Fruit fly (Drosophila melanogaster) whole organism, pupa: ENCODE measurements around the gene CG33928.
A peak's percentile ranks its signal among the peaks of the same experiment; 100 is the strongest.

Source experiments
- CG10348 ChIP-seq: fragments of 200-800 bp; sonication (Bioruptor generic); IDR thresholded peaks from 2 replicates; pipeline ENCODE4 v1.3.6; 2022; ENCODE audit warnings: missing biosample characterization, missing genetic modification characterization
- CG12605 ChIP-seq: fragments of 200-800 bp; sonication (Bioruptor generic); IDR thresholded peaks from 2 replicates; pipeline ENCODE4 v1.3.6; 2022; ENCODE audit warnings: missing biosample characterization, missing genetic modification characterization
- CG13204 ChIP-seq: fragments of 200-800 bp; sonication (Bioruptor generic); optimal IDR thresholded peaks from 2 replicates; lab custom pipeline; 2018; ENCODE audit warnings: missing biosample characterization, mild to moderate bottlenecking, missing genetic modification characterization, moderate library complexity
- CG14655 ChIP-seq: fragments of 200-800 bp; sonication (Bioruptor generic); optimal IDR thresholded peaks from 3 replicates; lab custom pipeline; 2017; ENCODE audit warnings: mild to moderate bottlenecking, missing biosample characterization, missing genetic modification reagents, missing genetic modification characterization
- CG15710 ChIP-seq: fragments of 200-800 bp; sonication (Bioruptor generic); optimal IDR thresholded peaks from 2 replicates; lab custom pipeline; 2018; ENCODE audit warnings: missing biosample characterization, mild to moderate bottlenecking, missing genetic modification characterization, moderate library complexity
- CG17806 ChIP-seq: fragments of 200-800 bp; sonication (Bioruptor generic); optimal IDR thresholded peaks from 2 replicates; lab custom pipeline; 2018; ENCODE audit warnings: missing biosample characterization, mild to moderate bottlenecking, missing genetic modification characterization, moderate library complexity
- CG32121 ChIP-seq: fragments of 200-800 bp; sonication (Bioruptor generic); IDR thresholded peaks from 2 replicates; pipeline ENCODE4 v1.3.6; 2022; ENCODE audit warnings: missing biosample characterization, missing genetic modification characterization
- CG34367 ChIP-seq: fragments of 200-800 bp; sonication (Bioruptor generic); optimal IDR thresholded peaks from 2 replicates; lab custom pipeline; 2018; ENCODE audit warnings: missing biosample characterization, mild to moderate bottlenecking, missing genetic modification characterization
- CG4496 ChIP-seq: fragments of 200-800 bp; sonication (Bioruptor generic); IDR thresholded peaks from 3 replicates; pipeline ENCODE4 v1.3.6; 2022; ENCODE audit warnings: missing biosample characterization, missing genetic modification characterization
- CG8159 ChIP-seq: fragments of 200-800 bp; sonication (Bioruptor generic); optimal IDR thresholded peaks from 3 replicates; lab custom pipeline; 2018; ENCODE audit warnings: missing biosample characterization, mild to moderate bottlenecking, missing genetic modification characterization, moderate library complexity
- CG8301 ChIP-seq: fragments of 200-800 bp; sonication (Bioruptor generic); optimal IDR thresholded peaks from 2 replicates; lab custom pipeline; 2018; ENCODE audit warnings: missing biosample characterization, mild to moderate bottlenecking, missing genetic modification characterization
- CG9948 ChIP-seq: fragments of 200-800 bp; sonication (Bioruptor generic); optimal IDR thresholded peaks from 2 replicates; lab custom pipeline; 2018; ENCODE audit warnings: missing biosample characterization, mild to moderate bottlenecking, missing genetic modification characterization, moderate library complexity
- D1 ChIP-seq: fragments of 200-800 bp; sonication (Bioruptor generic); optimal IDR thresholded peaks from 2 replicates; lab custom pipeline; 2018; ENCODE audit warnings: missing biosample characterization, mild to moderate bottlenecking, missing genetic modification characterization, moderate library complexity
- EcR ChIP-seq: fragments of 200-800 bp; sonication (Bioruptor generic); optimal IDR thresholded peaks from 3 replicates; lab custom pipeline; 2019; ENCODE audit warnings: missing biosample characterization, missing genetic modification characterization, mild to moderate bottlenecking, moderate library complexity, missing genetic modification reagents
- Ets98B ChIP-seq: fragments of 200-800 bp; sonication (Bioruptor generic); IDR thresholded peaks from 2 replicates; pipeline ENCODE4 v1.3.6; 2022; ENCODE audit warnings: missing biosample characterization, missing genetic modification characterization
- Pif1A ChIP-seq: fragments of 200-800 bp; sonication (Bioruptor generic); optimal IDR thresholded peaks from 3 replicates; lab custom pipeline; 2016; ENCODE audit warnings: missing biosample characterization, missing genetic modification characterization
- Pif1B ChIP-seq: fragments of 200-800 bp; sonication (Bioruptor generic); optimal IDR thresholded peaks from 3 replicates; lab custom pipeline; 2016; ENCODE audit warnings: missing biosample characterization, missing genetic modification characterization
- Snoo ChIP-seq: fragments of 200-800 bp; sonication (Bioruptor generic); optimal IDR thresholded peaks from 3 replicates; lab custom pipeline; 2017; ENCODE audit warnings: missing biosample characterization, mild to moderate bottlenecking, missing genetic modification characterization, inconsistent platforms
- fd96Ca ChIP-seq: fragments of 200-800 bp; sonication (Bioruptor generic); IDR thresholded peaks from 3 replicates; pipeline ENCODE4 v1.3.6; 2022; ENCODE audit warnings: missing biosample characterization, missing genetic modification characterization
- gl ChIP-seq: fragments of 200-800 bp; sonication (Bioruptor generic); optimal IDR thresholded peaks from 2 replicates; lab custom pipeline; 2018; ENCODE audit warnings: missing biosample characterization, mild to moderate bottlenecking, missing genetic modification characterization
- rn ChIP-seq: fragments of 200-800 bp; sonication (Bioruptor generic); IDR thresholded peaks from 2 replicates; pipeline ENCODE4 v1.3.6; 2022; ENCODE audit warnings: missing biosample characterization, missing genetic modification characterization

The CG33928 gene

dm6 chr2L:17465915-17466677, 29.7 kb upstream of the CG33928 start:
- TF ChIP-seq CG10348 (GFP tag; lab: Robert Waterston, UW) (peak; percentile 48; the same call in 1 of the 2 replicates), CG9948 (peak; percentile 83), CG15710 (tag; lab: Kevin White, UChicago) (peak; percentile 77), CG8159 (peak; percentile 82), Pif1A (GFP tag; lab: Kevin White, UChicago) (peak; percentile 81), CG4496 (GFP tag; lab: Robert Waterston, UW) (peak; percentile 87), D1 (tag; lab: Kevin White, UChicago) (peak; percentile 53), gl (tag; lab: Kevin White, UChicago) (peak; percentile 61), fd96Ca (GFP tag; lab: Robert Waterston, UW) (peak; percentile 70; the same call in 2 of the 3 replicates), CG12605 (peak; percentile 79; the same call in 1 of the 2 replicates), CG14655 (GFP tag; lab: Kevin White, UChicago) (peak; percentile 87), rn (GFP tag; lab: Robert Waterston, UW) (peak; percentile 40; the same call in 1 of the 2 replicates), CG34367 (tag; lab: Kevin White, UChicago) (peak; percentile 82), EcR (GFP tag; lab: Kevin White, UChicago) (no peak), CG17806 (tag; lab: Kevin White, UChicago) (peak; percentile 81), Pif1B (GFP tag; lab: Kevin White, UChicago) (peak; percentile 65), CG32121 (peak; percentile 80), Snoo (tag; lab: Kevin White, UChicago) (peak; percentile 26), Ets98B (peak; percentile 86; the same call in 1 of the 2 replicates), CG8301 (peak; percentile 88), CG13204 (GFP tag; lab: Kevin White, UChicago) (no peak)

dm6 chr2L:17457944-17458343, 21.5 kb upstream of the CG33928 start, which contains the start of gene CG18563:
Gene CG18563, minus strand, starts transcription at chr2L:17458044.
- TF ChIP-seq D1 (tag; lab: Kevin White, UChicago) (no peak), CG8159 (no peak), CG34367 (tag; lab: Kevin White, UChicago) (no peak), EcR (GFP tag; lab: Kevin White, UChicago) (no peak), CG4496 (GFP tag; lab: Robert Waterston, UW) (no peak), CG15710 (tag; lab: Kevin White, UChicago) (no peak), rn (GFP tag; lab: Robert Waterston, UW) (no peak), CG9948 (no peak), Ets98B (no peak), CG32121 (no peak)

- TF ChIP-seq fd96Ca (GFP tag; lab: Robert Waterston, UW) (no peak), Pif1B (GFP tag; lab: Kevin White, UChicago) (no peak), CG15710 (tag; lab: Kevin White, UChicago) (no peak), gl (tag; lab: Kevin White, UChicago) (no peak), CG14655 (GFP tag; lab: Kevin White, UChicago) (no peak), CG4496 (GFP tag; lab: Robert Waterston, UW) (no peak), CG32121 (no peak), D1 (tag; lab: Kevin White, UChicago) (no peak), Ets98B (no peak), EcR (GFP tag; lab: Kevin White, UChicago) (no peak), rn (GFP tag; lab: Robert Waterston, UW) (no peak), CG10348 (GFP tag; lab: Robert Waterston, UW) (no peak), CG12605 (no peak)
Observed at dm6 chr2L:17455823-17456222, 19.4 kb upstream of the CG33928 start, which contains the start of gene SPH93. Gene SPH93, minus strand, starts transcription at chr2L:17455923.

dm6 chr2L:17452624-17453023, 16.2 kb upstream of the CG33928 start, which contains the start of gene CG5050:
Gene CG5050, plus strand, starts transcription at chr2L:17452924.
- TF ChIP-seq CG10348 (GFP tag; lab: Robert Waterston, UW) = no peak

dm6 chr2L:17452084-17452483, 15.7 kb upstream of the CG33928 start:
- TF ChIP-seq Snoo (tag; lab: Kevin White, UChicago) (no peak), CG4496 (GFP tag; lab: Robert Waterston, UW) (no peak), CG15710 (tag; lab: Kevin White, UChicago) (no peak)

dm6 chr2L:17450505-17451415, 14.4 kb upstream of the CG33928 start:
- peak; percentile 13; the same call in 1 of the 2 replicates for TF ChIP-seq CG12605
- peak; percentile 80 for TF ChIP-seq CG8159
- no peak; the same call in 1 of the 2 replicates for TF ChIP-seq Ets98B
- peak; percentile 36 for TF ChIP-seq CG34367 (tag; lab: Kevin White, UChicago)
- TF ChIP-seq CG32121 = peak; percentile 73
- TF ChIP-seq Pif1B (GFP tag; lab: Kevin White, UChicago) = peak; percentile 58
- no peak for TF ChIP-seq fd96Ca (GFP tag; lab: Robert Waterston, UW)
- no peak for TF ChIP-seq rn (GFP tag; lab: Robert Waterston, UW)
- no peak for TF ChIP-seq CG10348 (GFP tag; lab: Robert Waterston, UW)
- TF ChIP-seq CG9948 = peak; percentile 59
- peak; percentile 60 for TF ChIP-seq Snoo (tag; lab: Kevin White, UChicago)
- peak; percentile 74 for TF ChIP-seq CG17806 (tag; lab: Kevin White, UChicago)
- TF ChIP-seq Pif1A (GFP tag; lab: Kevin White, UChicago) = peak; percentile 59
- peak; percentile 12 for TF ChIP-seq gl (tag; lab: Kevin White, UChicago)
- peak; percentile 52 for TF ChIP-seq D1 (tag; lab: Kevin White, UChicago)
- peak; percentile 64 for TF ChIP-seq CG8301
- TF ChIP-seq CG4496 (GFP tag; lab: Robert Waterston, UW) = peak; percentile 78
- no peak for TF ChIP-seq CG13204 (GFP tag; lab: Kevin White, UChicago)
- TF ChIP-seq CG14655 (GFP tag; lab: Kevin White, UChicago) = peak; percentile 69
- no peak for TF ChIP-seq EcR (GFP tag; lab: Kevin White, UChicago)
- peak; percentile 63 for TF ChIP-seq CG15710 (tag; lab: Kevin White, UChicago)
